Worm (Caenorhabditis elegans): ENCODE data around the gene spp-11.

spp-11 gene

DNA sequence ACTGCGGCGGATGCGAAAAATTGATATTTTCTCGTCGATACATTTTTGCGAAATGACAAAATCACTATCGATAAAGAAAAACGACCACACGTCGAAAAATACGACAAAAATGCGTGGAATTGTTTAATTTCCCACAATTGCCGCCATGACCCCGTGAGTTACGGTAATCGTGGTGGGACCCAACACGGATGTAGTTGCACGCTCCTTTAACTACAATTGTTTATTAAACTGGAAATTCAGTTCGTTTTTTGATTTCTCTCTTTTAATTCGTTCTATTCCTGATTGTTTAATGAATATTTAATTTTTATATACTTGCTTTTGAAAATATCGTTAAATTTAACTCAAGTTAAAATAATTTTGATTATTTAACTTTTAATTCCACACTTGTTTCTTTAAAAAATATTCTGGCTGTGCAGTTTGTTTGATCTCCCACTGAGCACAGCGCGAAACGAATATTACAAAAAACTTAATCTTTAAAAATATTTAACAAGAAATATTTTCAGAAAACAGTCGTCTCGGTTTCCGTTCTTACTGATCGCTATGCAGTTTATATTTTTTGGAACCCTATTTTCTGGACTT is 41.9 kb downstream of the spp-11 start, which contains the start of the genes ani-2 and clec-88:
TSS of gene ani-2 (minus strand) at position 131 of the 579 bp plus-strand sequence.
TSS of gene clec-88 (plus strand) at position 486 of the 579 bp plus-strand sequence.
- no peak for TF ChIP-seq unc-62 (GFP tag; optimal IDR thresholded peaks at IDR 0.05)

DNA sequence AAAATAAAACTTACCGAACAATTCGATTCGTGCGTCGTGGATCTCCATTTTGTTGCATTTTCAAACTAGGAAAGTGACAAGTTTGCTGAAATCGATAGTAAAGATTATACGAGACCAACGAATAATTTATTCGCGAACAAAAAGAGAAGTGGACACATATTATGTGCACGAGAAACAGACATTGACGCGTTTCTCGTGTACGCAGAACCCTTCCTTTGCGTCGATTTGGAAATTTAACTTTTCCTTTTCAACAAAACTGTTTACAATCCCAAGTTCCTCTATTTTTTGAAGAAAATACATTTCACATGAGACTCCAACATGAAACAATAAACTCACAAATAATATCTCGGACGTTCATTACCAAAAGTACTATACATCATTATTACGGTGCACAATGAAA is 46.4 kb downstream of the spp-11 start, which contains the start of gene K10B2.4:
TSS of gene K10B2.4 (minus strand) at position 138 of the 400 bp plus-strand sequence.
- no peak for TF ChIP-seq unc-62 (GFP tag; optimal IDR thresholded peaks at IDR 0.05)

- no peak for TF ChIP-seq unc-62 (GFP tag; optimal IDR thresholded peaks at IDR 0.05)
Measured at ce11 chrII:6358905-6359304, 48.3 kb downstream of the spp-11 start, which contains the start of gene C32D5.12. Gene C32D5.12 (minus strand): TSS chrII:6359005.

- no peak for TF ChIP-seq unc-62 (GFP tag; optimal IDR thresholded peaks at IDR 0.05)
Measured at ce11 chrII:6358232-6358631, 48.9 kb downstream of the spp-11 start.

DNA sequence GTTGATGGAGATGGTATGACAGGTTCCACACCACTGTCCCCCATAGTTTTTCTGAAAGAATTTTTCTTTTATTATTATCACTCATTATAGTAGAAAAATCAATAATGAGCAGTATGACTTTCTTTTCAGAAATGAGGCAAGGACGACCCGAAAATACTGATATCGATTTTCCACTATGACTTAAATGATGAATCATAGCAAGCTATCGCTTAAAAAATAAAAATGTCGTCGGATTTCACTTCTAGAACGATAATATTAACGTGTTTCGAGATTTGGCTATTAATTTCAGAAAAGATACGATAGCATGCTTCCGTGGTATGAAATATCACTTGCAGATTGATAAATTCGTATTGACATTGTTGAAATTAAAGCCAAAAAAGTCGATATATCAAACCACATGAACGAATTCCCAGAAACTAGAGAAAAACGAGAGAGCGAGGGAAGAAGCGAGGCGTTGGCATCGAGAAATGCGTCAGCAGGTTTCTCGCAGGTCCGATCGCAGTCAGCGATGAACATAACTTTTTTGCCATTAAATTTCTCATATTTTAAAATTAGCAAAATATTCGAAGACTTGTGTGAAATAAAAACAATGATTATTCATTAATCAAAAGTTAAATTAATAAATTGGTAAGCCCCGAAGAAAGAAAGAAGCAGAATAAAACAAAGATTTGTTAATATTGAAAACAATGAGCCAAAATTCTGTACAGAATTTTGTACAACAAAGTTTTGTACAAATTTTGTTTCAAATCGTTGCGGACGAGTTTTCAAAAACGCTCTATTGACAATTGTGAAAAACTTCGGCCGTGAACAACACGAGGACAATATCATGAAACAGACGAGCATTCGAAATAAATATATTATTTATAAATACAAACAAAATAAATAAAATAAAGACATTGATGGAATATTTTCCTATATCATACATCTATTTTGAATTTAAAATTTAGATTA is 51.5 kb downstream of the spp-11 start, which contains the start of gene C32D5.11:
TSS of gene C32D5.11 (minus strand) at position 51 of the 951 bp plus-strand sequence.
- no peak for TF ChIP-seq unc-62 (GFP tag; optimal IDR thresholded peaks at IDR 0.05)

Measured in whole organism, dauer.